Fruit fly (Drosophila melanogaster) S2 (cell line): ENCODE results near the gene CG1324.

Experiments used
- CG8478 ChIP-seq: fragments of >200 bp; optimal IDR thresholded peaks from 2 replicates; lab custom pipeline; 2018
- CTCF ChIP-seq, 2 experiments: fragments of >200 bp; optimal IDR thresholded peaks; 2 replicates each; lab custom pipeline; 2018

The CG1324 gene

dm6 chrX:20735910-20736483 lies at the start of gene CG1324:
Gene CG1324 (minus strand): TSS chrX:20735960.
- no peak for TF ChIP-seq CG8478 (lab: Kevin White, UChicago)
- TF ChIP-seq CTCF (optimal IDR thresholded peaks at IDR 0.05; lab: Kevin White, UChicago): no peak

dm6 chrX:20781120-20781519 lies 45.4 kb upstream of the CG1324 start, which contains the start of gene CG32507:
Gene CG32507 (minus strand): TSS chrX:20781220.
- TF ChIP-seq CTCF (optimal IDR thresholded peaks at IDR 0.05; lab: Kevin White, UChicago): no peak
- no peak for TF ChIP-seq CG8478 (lab: Kevin White, UChicago)

- TF ChIP-seq CTCF (optimal IDR thresholded peaks at IDR 0.05; lab: Kevin White, UChicago): no peak
- TF ChIP-seq CG8478 (lab: Kevin White, UChicago): no peak
Measured at dm6 chrX:20776281-20776680, 40.5 kb upstream of the CG1324 start.

- TF ChIP-seq CTCF (optimal IDR thresholded peaks at IDR 0.05; lab: Kevin White, UChicago): peak; percentile 99
- TF ChIP-seq CG8478 (lab: Kevin White, UChicago): no peak
Measured at dm6 chrX:20760444-20760843, 24.7 kb upstream of the CG1324 start.

- no peak for TF ChIP-seq CTCF (optimal IDR thresholded peaks at IDR 0.05; lab: Kevin White, UChicago)
- TF ChIP-seq CG8478 (lab: Kevin White, UChicago): no peak
Measured at dm6 chrX:20756938-20757337, 21.2 kb upstream of the CG1324 start.

- TF ChIP-seq CTCF (optimal IDR thresholded peaks at IDR 0.05; lab: Kevin White, UChicago) (no peak), CG8478 (lab: Kevin White, UChicago) (no peak)
Measured at dm6 chrX:20756447-20756846, 20.7 kb upstream of the CG1324 start.

- TF ChIP-seq CTCF (optimal IDR thresholded peaks at IDR 0.05; lab: Kevin White, UChicago) (no peak), CG8478 (lab: Kevin White, UChicago) (no peak)
Measured at dm6 chrX:20753124-20753523, 17.4 kb upstream of the CG1324 start.

dm6 chrX:20745865-20746264 lies 10.1 kb upstream of the CG1324 start, which contains the start of gene CG15452:
Gene CG15452 (minus strand): TSS chrX:20745965.
- TF ChIP-seq CG8478 (lab: Kevin White, UChicago) (no peak), CTCF (optimal IDR thresholded peaks at IDR 0.05; lab: Kevin White, UChicago) (no peak)

- TF ChIP-seq CG8478 (lab: Kevin White, UChicago) (no peak), CTCF (optimal IDR thresholded peaks at IDR 0.05; lab: Kevin White, UChicago) (no peak)
Measured at dm6 chrX:20739581-20739980, 3.8 kb upstream of the CG1324 start.

- TF ChIP-seq CG8478 (lab: Kevin White, UChicago) (no peak), CTCF (optimal IDR thresholded peaks at IDR 0.05; lab: Kevin White, UChicago) (no peak)
Measured at dm6 chrX:20731492-20731891, 4.3 kb downstream of the CG1324 start.

- TF ChIP-seq CG8478 (lab: Kevin White, UChicago) (no peak), CTCF (optimal IDR thresholded peaks at IDR 0.05; lab: Kevin White, UChicago) (no peak)
Measured at dm6 chrX:20728591-20728990, 7.2 kb downstream of the CG1324 start.

- TF ChIP-seq CG8478 (lab: Kevin White, UChicago) (no peak), CTCF (optimal IDR thresholded peaks at IDR 0.05; lab: Kevin White, UChicago) (no peak)
Measured at dm6 chrX:20724475-20724874, 11.3 kb downstream of the CG1324 start.

- TF ChIP-seq CG8478 (lab: Kevin White, UChicago): no peak
Measured at dm6 chrX:20723207-20723606, 12.6 kb downstream of the CG1324 start.

- TF ChIP-seq CG8478 (lab: Kevin White, UChicago): no peak
- TF ChIP-seq CTCF (optimal IDR thresholded peaks at IDR 0.05; lab: Kevin White, UChicago): no peak
Measured at dm6 chrX:20721724-20722344, 13.9 kb downstream of the CG1324 start.

- TF ChIP-seq CG8478 (lab: Kevin White, UChicago): no peak
- TF ChIP-seq CTCF (optimal IDR thresholded peaks at IDR 0.05; lab: Kevin White, UChicago): no peak
Measured at dm6 chrX:20717461-20717860, 18.3 kb downstream of the CG1324 start.

dm6 chrX:20713317-20713716 lies 22.4 kb downstream of the CG1324 start:
- TF ChIP-seq CG8478 (lab: Kevin White, UChicago): no peak
- TF ChIP-seq CTCF (optimal IDR thresholded peaks at IDR 0.05; lab: Kevin White, UChicago): no peak
